Worm (Caenorhabditis elegans) whole organism, early embryonic: ENCODE measurements around the gene str-169.

Experiments used
- B0310.2 ChIP-seq: sonication (generic microtip); optimal IDR thresholded peaks from 2 replicates; lab custom pipeline; 2016; ENCODE audit warnings: mild to moderate bottlenecking, missing genetic modification characterization, missing compliant biosample characterization
- F13C5.2 ChIP-seq: sonication (generic microtip); optimal IDR thresholded peaks from 2 replicates; lab custom pipeline; 2017; ENCODE audit warnings: mild to moderate bottlenecking, missing genetic modification characterization, inconsistent platforms, missing compliant biosample characterization
- aly-1 ChIP-seq: sonication (generic microtip); optimal IDR thresholded peaks from 2 replicates; lab custom pipeline; 2016; ENCODE audit warnings: missing genetic modification characterization, missing compliant biosample characterization
- ama-1 ChIP-seq: fragments of 150-350 bp; optimal IDR thresholded peaks from 2 replicates; lab custom pipeline; 2014
- ceh-13 ChIP-seq: fragments of 200-800 bp; sonication (Bioruptor generic); optimal IDR thresholded peaks from 2 replicates; lab custom pipeline; 2018; ENCODE audit warnings: mild to moderate bottlenecking, missing genetic modification characterization, missing compliant biosample characterization
- ceh-36 ChIP-seq: sonication (generic microtip); optimal IDR thresholded peaks from 2 replicates; lab custom pipeline; 2016; ENCODE audit warnings: missing genetic modification characterization, inconsistent platforms, missing compliant biosample characterization
- ets-7 ChIP-seq: sonication (generic microtip); optimal IDR thresholded peaks from 2 replicates; lab custom pipeline; 2016; ENCODE audit warnings: missing genotype, missing genetic modification characterization, missing compliant biosample characterization
- flt-1 ChIP-seq: fragments of 200-800 bp; sonication (Bioruptor generic); IDR thresholded peaks from 2 replicates; pipeline ENCODE4 v1.3.6; 2022; ENCODE audit warnings: missing genetic modification characterization, missing compliant biosample characterization
- hmbx-1 ChIP-seq: sonication (generic microtip); optimal IDR thresholded peaks from 2 replicates; lab custom pipeline; 2016; ENCODE audit warnings: mild to moderate bottlenecking, missing genetic modification characterization, missing compliant biosample characterization
- hmg-4 ChIP-seq: fragments of 200-800 bp; sonication (Bioruptor generic); optimal IDR thresholded peaks from 2 replicates; lab custom pipeline; 2018; ENCODE audit warnings: mild to moderate bottlenecking, missing genetic modification characterization, missing compliant biosample characterization
- hnd-1 ChIP-seq: sonication (generic microtip); optimal IDR thresholded peaks from 2 replicates; lab custom pipeline; 2016; ENCODE audit warnings: missing genetic modification characterization, missing compliant biosample characterization
- pes-1 ChIP-seq: fragments of 200-800 bp; sonication (Bioruptor generic); IDR thresholded peaks from 2 replicates; pipeline ENCODE4 v1.3.6; 2022; ENCODE audit warnings: missing genetic modification reagents, missing genetic modification characterization, missing compliant biosample characterization
- scrt-1 ChIP-seq: fragments of 200-800 bp; sonication (Bioruptor generic); IDR thresholded peaks from 2 replicates; pipeline ENCODE4 v1.3.6; 2022; ENCODE audit warnings: missing genetic modification characterization, missing compliant biosample characterization
- sea-1 ChIP-seq: fragments of 200-800 bp; sonication (Bioruptor generic); conservative IDR thresholded peaks from 2 replicates; pipeline ENCODE4 v1.3.6; 2022; ENCODE audit warnings: missing genetic modification characterization, missing compliant biosample characterization
- tbx-11 ChIP-seq: fragments of 200-800 bp; sonication (Bioruptor generic); IDR thresholded peaks from 2 replicates; pipeline ENCODE4 v1.3.6; 2022; ENCODE audit warnings: missing genetic modification characterization, missing compliant biosample characterization
- tbx-37 ChIP-seq: fragments of 200-800 bp; sonication (Bioruptor generic); conservative IDR thresholded peaks from 2 replicates; pipeline ENCODE4 v1.3.6; 2022; ENCODE audit warnings: missing genetic modification reagents, missing genetic modification characterization, missing compliant biosample characterization
- tra-4 ChIP-seq: sonication (generic microtip); optimal IDR thresholded peaks from 2 replicates; lab custom pipeline; 2017; ENCODE audit warnings: missing genetic modification characterization, missing compliant biosample characterization

str-169 gene

DNA sequence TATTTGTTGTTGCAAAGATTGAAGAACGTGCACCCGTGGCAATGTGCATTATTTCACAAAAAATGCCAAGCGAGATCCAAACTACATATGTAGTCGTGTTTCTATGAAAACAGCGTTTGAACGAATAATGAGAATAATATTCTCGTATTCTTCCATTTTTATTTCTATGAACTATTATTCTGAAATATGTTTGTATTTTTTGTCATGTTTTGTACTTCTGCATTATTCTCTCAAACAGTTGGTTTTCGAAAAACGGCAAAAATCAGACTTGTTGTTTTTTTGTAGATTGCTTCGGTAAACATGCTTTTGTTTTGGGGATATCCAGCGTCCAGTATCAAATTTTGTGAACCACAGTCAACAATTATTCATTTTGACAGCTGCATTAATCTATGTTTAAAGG is 40.4 kb downstream of the str-169 start, which contains the start of gene clec-177:
TSS of gene clec-177 (plus strand) at position 301 of the 400 bp plus-strand sequence.
- TF ChIP-seq F13C5.2 (no peak), hmg-4 (GFP tag; lab: Kevin White, UChicago) (no peak), ceh-36 (no peak), sea-1 (no peak), ceh-13 (no peak), pes-1 (GFP tag; lab: Robert Waterston, UW) (no peak), tbx-37 (GFP tag; lab: Robert Waterston, UW) (no peak), ets-7 (tag; lab: Kevin White, UChicago) (no peak), flt-1 (GFP tag; lab: Robert Waterston, UW) (no peak), hnd-1 (tag; lab: Kevin White, UChicago) (no peak)

ce11 chrIV:4988531-4988930 is 42.7 kb downstream of the str-169 start, which contains the start of gene E03H12.7:
E03H12.7 (minus strand) TSS chrIV:4988631.
- TF ChIP-seq tra-4 (no peak), scrt-1 (GFP tag; lab: Robert Waterston, UW) (no peak)

ce11 chrIV:4992089-4992488 is 46.2 kb downstream of the str-169 start, which contains the start of gene str-162:
str-162 (plus strand) TSS chrIV:4992389.
- TF ChIP-seq tbx-11 (GFP tag; lab: Robert Waterston, UW): no peak
- TF ChIP-seq aly-1 (tag; lab: Kevin White, UChicago): no peak
- TF ChIP-seq ama-1 (lab: Kevin White, UChicago): no peak
- TF ChIP-seq ets-7 (tag; lab: Kevin White, UChicago): no peak
- no peak for TF ChIP-seq pes-1 (GFP tag; lab: Robert Waterston, UW)
- no peak for TF ChIP-seq tbx-37 (GFP tag; lab: Robert Waterston, UW)
- TF ChIP-seq ceh-36: no peak

DNA sequence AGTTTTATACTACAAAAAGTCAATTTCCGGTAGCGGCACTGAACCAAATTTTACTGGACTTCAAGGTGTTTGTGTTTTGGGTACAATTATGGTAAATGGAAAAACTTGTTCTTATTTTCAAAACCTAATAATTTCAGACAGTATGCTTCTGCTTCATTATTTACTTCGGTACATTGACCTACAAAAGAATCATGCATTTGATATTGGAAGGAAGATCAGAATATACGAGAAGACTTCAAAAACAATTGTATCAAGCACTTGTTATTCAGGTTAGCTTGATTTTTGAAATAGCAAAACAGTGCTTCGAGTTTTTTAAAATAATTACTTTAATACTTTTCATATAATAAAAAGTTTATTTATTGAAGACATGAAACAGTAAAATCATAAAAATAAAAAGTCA is 47.3 kb downstream of the str-169 start:
- TF ChIP-seq pes-1 (GFP tag; lab: Robert Waterston, UW): no peak
- no peak for TF ChIP-seq ets-7 (tag; lab: Kevin White, UChicago)
- no peak for TF ChIP-seq hmbx-1 (tag; lab: Kevin White, UChicago)
- TF ChIP-seq B0310.2: no peak
- no peak for TF ChIP-seq ceh-13
- no peak for TF ChIP-seq ceh-36
- no peak for TF ChIP-seq tbx-11 (GFP tag; lab: Robert Waterston, UW)
- TF ChIP-seq tra-4: no peak
- TF ChIP-seq aly-1 (tag; lab: Kevin White, UChicago): no peak
- TF ChIP-seq F13C5.2: no peak
- TF ChIP-seq scrt-1 (GFP tag; lab: Robert Waterston, UW): no peak
- no peak for TF ChIP-seq hnd-1 (tag; lab: Kevin White, UChicago)
- no peak for TF ChIP-seq hmg-4 (GFP tag; lab: Kevin White, UChicago)
- no peak for TF ChIP-seq tbx-37 (GFP tag; lab: Robert Waterston, UW)
- TF ChIP-seq flt-1 (GFP tag; lab: Robert Waterston, UW): no peak
- no peak for TF ChIP-seq ama-1 (lab: Kevin White, UChicago)
- no peak for TF ChIP-seq sea-1

- no peak for TF ChIP-seq B0310.2
- TF ChIP-seq F13C5.2: no peak
- TF ChIP-seq scrt-1 (GFP tag; lab: Robert Waterston, UW): no peak
Measured at ce11 chrIV:4995842-4996241, 50.0 kb downstream of the str-169 start, which contains the start of gene ssq-2. ssq-2 (plus strand) TSS chrIV:4996142.

DNA sequence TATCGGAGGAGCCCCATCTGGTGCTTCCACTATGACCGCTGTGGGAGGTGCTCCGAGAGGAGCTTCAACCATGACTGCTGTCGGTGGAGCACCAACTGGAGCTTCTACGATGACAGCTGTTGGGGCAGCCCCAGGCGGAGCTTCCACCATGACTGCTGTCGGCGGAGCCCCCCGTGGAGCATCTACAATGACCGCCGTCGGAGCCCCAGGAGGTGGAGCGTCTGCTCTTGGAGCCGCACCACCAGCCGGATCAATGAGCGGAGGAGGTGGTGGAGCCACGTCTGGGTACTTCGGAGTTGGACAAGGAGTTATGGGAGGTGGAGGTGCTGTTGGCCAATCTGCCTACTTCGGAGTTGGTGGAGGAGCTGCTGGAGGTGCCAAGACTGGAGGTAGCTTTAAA is 51.1 kb downstream of the str-169 start:
- TF ChIP-seq ceh-13: no peak
- TF ChIP-seq hnd-1 (tag; lab: Kevin White, UChicago): no peak
- TF ChIP-seq tbx-11 (GFP tag; lab: Robert Waterston, UW): no peak
- no peak for TF ChIP-seq sea-1
- no peak for TF ChIP-seq pes-1 (GFP tag; lab: Robert Waterston, UW)
